Worm (Caenorhabditis elegans) whole organism, young adult: ENCODE data around the gene C03B8.3.
A peak's percentile ranks its signal among the peaks of the same experiment; 100 is the strongest.

Experiments
- cebp-1 ChIP-seq, 2 experiments: fragments of 200-800 bp in 1 of 2; sonication (Bioruptor generic) in 1 of 2; sonication (generic microtip) in 1 of 2; IDR thresholded peaks in 1 of 2; optimal IDR thresholded peaks in 1 of 2; 2 replicates each; pipeline versions ENCODE4 v1.3.6 to Lab custom; 2017 to 2022; ENCODE audit warnings: missing compliant biosample characterization in 2 of 2, missing genetic modification characterization in 2 of 2, mild to moderate bottlenecking in 1 of 2, missing genetic modification reagents in 1 of 2, moderate library complexity in 1 of 2
- ceh-100 ChIP-seq: fragments of 200-800 bp; sonication (Bioruptor generic); IDR thresholded peaks from 2 replicates; pipeline ENCODE4 v1.3.6; 2022; ENCODE audit warnings: missing genetic modification reagents, missing genetic modification characterization, missing compliant biosample characterization
- ceh-91 ChIP-seq: fragments of 200-800 bp; sonication (Bioruptor generic); IDR thresholded peaks from 2 replicates; pipeline ENCODE4 v1.3.6; 2022; ENCODE audit warnings: missing genetic modification reagents, missing genetic modification characterization, missing compliant biosample characterization
- dpl-1 ChIP-seq: fragments of 150-350 bp; optimal IDR thresholded peaks from 2 replicates; lab custom pipeline; 2014; ENCODE audit warnings: missing biosample characterization, missing genetic modification reagents, missing genetic modification characterization
- nhr-80 ChIP-seq: sonication (generic microtip); optimal IDR thresholded peaks from 2 replicates; lab custom pipeline; 2016; ENCODE audit warnings: missing genetic modification characterization, missing compliant biosample characterization
- sptf-2 ChIP-seq: fragments of 200-800 bp; sonication (Bioruptor generic); optimal IDR thresholded peaks from 2 replicates; lab custom pipeline; 2018; ENCODE audit warnings: mild to moderate bottlenecking, missing genetic modification characterization, missing compliant biosample characterization
- unc-62 ChIP-seq: fragments of 150-350 bp; optimal IDR thresholded peaks from 2 replicates; lab custom pipeline; 2014; ENCODE audit warnings: missing biosample characterization, missing genetic modification reagents, missing genetic modification characterization

ce11 chrIII:7725483-7726250 is 13.6 kb downstream of the C03B8.3 start:
- TF ChIP-seq ceh-91 (GFP tag; lab: Robert Waterston, UW), result no peak
- no peak for TF ChIP-seq cebp-1 (GFP tag; IDR thresholded peaks at IDR 0.05; lab: Robert Waterston, UW)
- TF ChIP-seq cebp-1 (tag; optimal IDR thresholded peaks at IDR 0.05; lab: Kevin White, UChicago), result peak; percentile 8
- no peak for TF ChIP-seq unc-62 (GFP tag; lab: Kevin White, UChicago)
- TF ChIP-seq sptf-2, result no peak
- no peak for TF ChIP-seq dpl-1 (GFP tag; lab: Kevin White, UChicago)
- TF ChIP-seq nhr-80 (tag; lab: Kevin White, UChicago), result no peak
- no peak for TF ChIP-seq ceh-100 (GFP tag; lab: Robert Waterston, UW)
